Fruit fly (Drosophila melanogaster) whole organism, embryonic: ENCODE data around the gene Gnpat.

Experiments
- Ada2b ChIP-seq: fragments of 200-800 bp; sonication (Bioruptor generic); IDR thresholded peaks from 2 replicates; pipeline ENCODE4 v1.3.6; 2022; ENCODE audit warnings: missing biosample characterization, missing genetic modification characterization
- CG10209 ChIP-seq: fragments of 200-800 bp; sonication (Bioruptor generic); optimal IDR thresholded peaks from 3 replicates; lab custom pipeline; 2017; ENCODE audit warnings: missing biosample characterization, mild to moderate bottlenecking, missing genetic modification characterization, missing genetic modification reagents
- CG11085 ChIP-seq: fragments of 200-800 bp; sonication (Bioruptor generic); IDR thresholded peaks from 2 replicates; pipeline ENCODE4 v1.3.6; 2022; ENCODE audit warnings: missing biosample characterization, missing genetic modification characterization
- CG11456 ChIP-seq: fragments of 200-800 bp; sonication (Bioruptor generic); IDR thresholded peaks from 3 replicates; pipeline ENCODE4 v1.3.6; 2022; ENCODE audit warnings: missing biosample characterization, missing genetic modification characterization
- CG14014 ChIP-seq: fragments of 200-800 bp; sonication (Bioruptor generic); IDR thresholded peaks from 2 replicates; pipeline ENCODE4 v1.3.6; 2022; ENCODE audit warnings: missing biosample characterization, missing genetic modification characterization
- CG1603 ChIP-seq: fragments of 200-800 bp; sonication (Bioruptor generic); optimal IDR thresholded peaks from 2 replicates; lab custom pipeline; 2019; ENCODE audit warnings: missing biosample characterization, mild to moderate bottlenecking, missing genetic modification characterization, moderate library complexity
- CG17328 ChIP-seq: fragments of 200-800 bp; sonication (Bioruptor generic); IDR thresholded peaks from 2 replicates; pipeline ENCODE4 v1.3.6; 2022; ENCODE audit warnings: missing biosample characterization, missing genetic modification characterization
- CG17829 ChIP-seq: fragments of 200-800 bp; optimal IDR thresholded peaks from 2 replicates; lab custom pipeline; 2019; ENCODE audit warnings: missing biosample characterization, mild to moderate bottlenecking, missing genetic modification characterization, moderate library complexity
- CG18599 ChIP-seq: fragments of 200-800 bp; sonication (Bioruptor generic); optimal IDR thresholded peaks from 3 replicates; lab custom pipeline; 2017; ENCODE audit warnings: missing biosample characterization, missing genetic modification characterization, mild to moderate bottlenecking, moderate library complexity, missing genetic modification reagents
- CG31365 ChIP-seq: fragments of 200-800 bp; sonication (Bioruptor generic); optimal IDR thresholded peaks from 2 replicates; lab custom pipeline; 2018; ENCODE audit warnings: missing biosample characterization, mild to moderate bottlenecking, missing genetic modification characterization
- CG32772 ChIP-seq: fragments of 200-800 bp; sonication (Bioruptor generic); IDR thresholded peaks from 2 replicates; pipeline ENCODE4 v1.3.6; 2022; ENCODE audit warnings: missing biosample characterization, missing genetic modification characterization
- CG3838 ChIP-seq: fragments of 200-800 bp; sonication (Bioruptor generic); optimal IDR thresholded peaks from 3 replicates; lab custom pipeline; 2016; ENCODE audit warnings: missing biosample characterization, missing genetic modification characterization
- CG3995 ChIP-seq: fragments of 200-800 bp; sonication (Bioruptor generic); optimal IDR thresholded peaks from 3 replicates; lab custom pipeline; 2016; ENCODE audit warnings: missing biosample characterization, missing genetic modification characterization
- CG4707 ChIP-seq: fragments of 200-800 bp; sonication (Bioruptor generic); optimal IDR thresholded peaks from 2 replicates; lab custom pipeline; 2018; ENCODE audit warnings: missing biosample characterization, mild to moderate bottlenecking, missing genetic modification characterization, moderate library complexity
- CG6175 ChIP-seq: fragments of 200-800 bp; sonication (Bioruptor generic); IDR thresholded peaks from 3 replicates; pipeline ENCODE4 v1.3.6; 2022; ENCODE audit warnings: missing biosample characterization, missing genetic modification characterization
- CG7357 ChIP-seq: fragments of 200-800 bp; sonication (Bioruptor generic); IDR thresholded peaks from 3 replicates; pipeline ENCODE4 v1.3.6; 2022; ENCODE audit warnings: missing biosample characterization, missing genetic modification characterization
- CG7987 ChIP-seq: fragments of 200-800 bp; sonication (Bioruptor generic); optimal IDR thresholded peaks from 2 replicates; lab custom pipeline; 2018; ENCODE audit warnings: missing biosample characterization, mild to moderate bottlenecking, missing genetic modification characterization, moderate library complexity
- CG9437 ChIP-seq: fragments of 200-800 bp; sonication (Bioruptor generic); optimal IDR thresholded peaks from 2 replicates; lab custom pipeline; 2018; ENCODE audit warnings: missing biosample characterization, mild to moderate bottlenecking, missing genetic modification characterization
- CG9817 ChIP-seq: fragments of 200-800 bp; sonication (Bioruptor generic); optimal IDR thresholded peaks from 2 replicates; lab custom pipeline; 2018; ENCODE audit warnings: missing biosample characterization, mild to moderate bottlenecking, missing genetic modification characterization, moderate library complexity
- Camta ChIP-seq: fragments of 200-800 bp; sonication (Bioruptor generic); optimal IDR thresholded peaks from 2 replicates; lab custom pipeline; 2016; ENCODE audit warnings: missing biosample characterization, missing genetic modification characterization
- Dll ChIP-seq: fragments of 200-800 bp; sonication (Bioruptor generic); IDR thresholded peaks from 4 replicates; pipeline ENCODE4 v1.3.6; 2022; ENCODE audit warnings: missing biosample characterization, missing genetic modification characterization; ENCODE audit not compliant: partially characterized antibody
- E2f2 ChIP-seq: fragments of 200-800 bp; sonication (Bioruptor generic); IDR thresholded peaks from 2 replicates; pipeline ENCODE4 v1.3.6; 2022; ENCODE audit warnings: missing biosample characterization, missing genetic modification characterization
- Eip74EF ChIP-seq, 2 experiments: fragments of 200-800 bp in 1 of 2; fragments of >200 bp in 1 of 2; sonication (Bioruptor generic) in 1 of 2; optimal IDR thresholded peaks; 2 replicates each; lab custom pipeline; 2017 to 2019; ENCODE audit warnings: missing biosample characterization in 2 of 2, missing genetic modification characterization in 2 of 2, mild to moderate bottlenecking in 1 of 2, moderate library complexity in 1 of 2
- Gsc ChIP-seq: fragments of 200-800 bp; sonication (Bioruptor generic); IDR thresholded peaks from 2 replicates; pipeline ENCODE4 v1.3.6; 2022; ENCODE audit warnings: missing biosample characterization, missing genetic modification characterization
- HHEX ChIP-seq: fragments of 200-800 bp; sonication (Bioruptor generic); optimal IDR thresholded peaks from 3 replicates; lab custom pipeline; 2017; ENCODE audit warnings: missing biosample characterization, mild to moderate bottlenecking, missing genetic modification characterization, missing genetic modification reagents
- HLHmδ ChIP-seq: fragments of 200-800 bp; sonication (Bioruptor generic); optimal IDR thresholded peaks from 2 replicates; lab custom pipeline; 2018; ENCODE audit warnings: missing biosample characterization, mild to moderate bottlenecking, missing genetic modification characterization, moderate library complexity
- Oaz ChIP-seq: fragments of 200-800 bp; sonication (Bioruptor generic); IDR thresholded peaks from 2 replicates; pipeline ENCODE4 v1.3.6; 2022; ENCODE audit warnings: missing biosample characterization, missing genetic modification characterization
- bbx ChIP-seq: fragments of 200-800 bp; sonication (Bioruptor generic); IDR thresholded peaks from 2 replicates; pipeline ENCODE4 v1.3.6; 2022; ENCODE audit warnings: missing biosample characterization, missing genetic modification characterization; ENCODE audit not compliant: partially characterized antibody
- btn ChIP-seq: fragments of 200-800 bp; sonication (Bioruptor generic); optimal IDR thresholded peaks from 2 replicates; lab custom pipeline; 2016; ENCODE audit warnings: missing biosample characterization, missing genetic modification characterization
- crol ChIP-seq: fragments of 200-800 bp; sonication (Bioruptor generic); IDR thresholded peaks from 2 replicates; pipeline ENCODE4 v1.3.6; 2022; ENCODE audit warnings: missing biosample characterization, missing genetic modification characterization
- crp ChIP-seq, 2 experiments: fragments of 200-800 bp; sonication (Bioruptor generic); optimal IDR thresholded peaks; 2 replicates in 1 of 2; 3 replicates in 1 of 2; lab custom pipeline; 2017; ENCODE audit warnings: missing biosample characterization in 2 of 2, missing genetic modification characterization in 2 of 2, mild to moderate bottlenecking in 1 of 2, moderate library complexity in 1 of 2
- cwo ChIP-seq: fragments of 200-800 bp; sonication (Bioruptor generic); optimal IDR thresholded peaks from 3 replicates; lab custom pipeline; 2017; ENCODE audit warnings: missing biosample characterization, missing genetic modification characterization, mild to moderate bottlenecking, moderate library complexity, missing genetic modification reagents
- gcm2 ChIP-seq: fragments of 200-800 bp; sonication (Bioruptor generic); optimal IDR thresholded peaks from 2 replicates; lab custom pipeline; 2016; ENCODE audit warnings: missing biosample characterization, missing genetic modification characterization
- hkb ChIP-seq, 2 experiments: fragments of 200-800 bp in 1 of 2; fragments of >200 bp in 1 of 2; sonication (Bioruptor generic) in 1 of 2; IDR thresholded peaks in 1 of 2; optimal IDR thresholded peaks in 1 of 2; 2 replicates each; pipeline versions ENCODE4 v1.3.6 to Lab custom; 2017 to 2022; ENCODE audit warnings: missing biosample characterization in 1 of 2, missing genetic modification characterization in 1 of 2
- hth ChIP-seq: fragments of >200 bp; optimal IDR thresholded peaks from 2 replicates; lab custom pipeline; 2017; ENCODE audit warnings: inconsistent platforms
- jigr1 ChIP-seq: fragments of 200-800 bp; sonication (Bioruptor generic); IDR thresholded peaks from 3 replicates; pipeline ENCODE4 v1.3.6; 2022; ENCODE audit warnings: missing biosample characterization, missing genetic modification characterization
- jing ChIP-seq: fragments of 200-800 bp; sonication (Bioruptor generic); optimal IDR thresholded peaks from 2 replicates; lab custom pipeline; 2018; ENCODE audit warnings: missing biosample characterization, mild to moderate bottlenecking, missing genetic modification characterization
- ken ChIP-seq: fragments of 200-800 bp; sonication (Bioruptor generic); IDR thresholded peaks from 3 replicates; pipeline ENCODE4 v1.3.6; 2022; ENCODE audit warnings: missing biosample characterization, missing genetic modification characterization
- lab ChIP-seq: fragments of 200-800 bp; sonication (Bioruptor generic); optimal IDR thresholded peaks from 3 replicates; lab custom pipeline; 2017; ENCODE audit warnings: missing biosample characterization, missing genetic modification characterization, mild to moderate bottlenecking, moderate library complexity, missing genetic modification reagents
- lola ChIP-seq, 3 experiments: fragments of >200 bp in 2 of 3; fragments of 200-800 bp in 1 of 3; sonication (Bioruptor generic) in 1 of 3; optimal IDR thresholded peaks; 2 replicates each; lab custom pipeline; 2017 to 2019; ENCODE audit warnings: missing biosample characterization in 3 of 3, missing genetic modification characterization in 3 of 3, mild to moderate bottlenecking in 1 of 3, moderate library complexity in 1 of 3
- prd ChIP-seq, 3 experiments: fragments of >200 bp in 2 of 3; fragments of 200-800 bp in 1 of 3; sonication (Bioruptor generic) in 1 of 3; optimal IDR thresholded peaks in 2 of 3; IDR thresholded peaks in 1 of 3; 2 replicates in 2 of 3; 3 replicates in 1 of 3; pipeline versions ENCODE4 v1.3.6 to Lab custom; 2017 to 2022; ENCODE audit warnings: missing biosample characterization in 1 of 3, missing genetic modification characterization in 1 of 3
- schlank ChIP-seq: fragments of 200-800 bp; sonication (Bioruptor generic); optimal IDR thresholded peaks from 2 replicates; lab custom pipeline; 2018; ENCODE audit warnings: missing biosample characterization, mild to moderate bottlenecking, missing genetic modification characterization
- sd ChIP-seq: fragments of 200-800 bp; sonication (Bioruptor generic); optimal IDR thresholded peaks from 3 replicates; lab custom pipeline; 2018; ENCODE audit warnings: missing biosample characterization, mild to moderate bottlenecking, missing genetic modification characterization, moderate library complexity
- sima ChIP-seq: fragments of 200-800 bp; sonication (Bioruptor generic); optimal IDR thresholded peaks from 2 replicates; lab custom pipeline; 2016; ENCODE audit warnings: missing biosample characterization, missing genetic modification characterization
- slp2 ChIP-seq: fragments of 200-800 bp; sonication (Bioruptor generic); optimal IDR thresholded peaks from 2 replicates; lab custom pipeline; 2016; ENCODE audit warnings: missing biosample characterization, missing genetic modification characterization
- sqz ChIP-seq: fragments of 200-800 bp; sonication (Bioruptor generic); optimal IDR thresholded peaks from 3 replicates; lab custom pipeline; 2018; ENCODE audit warnings: missing biosample characterization, mild to moderate bottlenecking, missing genetic modification characterization
- stc ChIP-seq: fragments of 200-800 bp; sonication (Bioruptor generic); IDR thresholded peaks from 2 replicates; pipeline ENCODE4 v1.3.6; 2022; ENCODE audit warnings: missing biosample characterization, missing genetic modification characterization
- vvl ChIP-seq: fragments of 200-800 bp; sonication (Bioruptor generic); IDR thresholded peaks from 2 replicates; pipeline ENCODE4 v1.3.6; 2022; ENCODE audit warnings: missing biosample characterization, missing genetic modification characterization
- zfh2 ChIP-seq: fragments of 200-800 bp; sonication (Bioruptor generic); optimal IDR thresholded peaks from 2 replicates; lab custom pipeline; 2016; ENCODE audit warnings: missing biosample characterization, missing genetic modification characterization

The Gnpat gene

dm6 chr3R:25519465-25520071, 28.8 kb upstream of the Gnpat start (continued):
- TF ChIP-seq ken, result no peak
- no peak for TF ChIP-seq CG10209 (GFP tag; lab: Kevin White, UChicago)
- TF ChIP-seq Eip74EF (GFP tag; optimal IDR thresholded peaks at IDR 0.05; lab: Kevin White, UChicago), result no peak
- no peak for TF ChIP-seq CG4707 (GFP tag; lab: Kevin White, UChicago)
- no peak for TF ChIP-seq HLHmδ (GFP tag; lab: Kevin White, UChicago)
- TF ChIP-seq lola (GFP tag; optimal IDR thresholded peaks at IDR 0.05; lab: Kevin White, UChicago), result peak in 1 of 3 experiments; percentile 17
- peak; percentile 3 for TF ChIP-seq lab (GFP tag; lab: Kevin White, UChicago)
- TF ChIP-seq Gsc (GFP tag; lab: Robert Waterston, UW), result no peak
- TF ChIP-seq CG31365 (tag; lab: Kevin White, UChicago), result no peak
- TF ChIP-seq CG11456 (GFP tag; lab: Robert Waterston, UW), result no peak
- no peak for TF ChIP-seq CG3995 (GFP tag; lab: Kevin White, UChicago)
- no peak for TF ChIP-seq CG14014 (GFP tag; lab: Robert Waterston, UW)
- TF ChIP-seq CG7987 (GFP tag; lab: Kevin White, UChicago), result no peak
- TF ChIP-seq CG17829 (tag; lab: Kevin White, UChicago), result peak; percentile 22
- TF ChIP-seq prd (optimal IDR thresholded peaks at IDR 0.05; lab: Kevin White, UChicago), result no peak
- TF ChIP-seq prd (GFP tag; IDR thresholded peaks at IDR 0.05; lab: Robert Waterston, UW), result no peak; the same call in 2 of the 3 replicates
- TF ChIP-seq HHEX (GFP tag; lab: Kevin White, UChicago), result peak; percentile 25
- TF ChIP-seq CG9437, result peak; percentile 21
- no peak for TF ChIP-seq jigr1 (GFP tag; lab: Robert Waterston, UW)
- TF ChIP-seq jing, result no peak
- no peak for TF ChIP-seq CG9817 (tag; lab: Kevin White, UChicago)
- TF ChIP-seq CG18599 (GFP tag; lab: Kevin White, UChicago), result peak; percentile 40
- no peak for TF ChIP-seq hkb (optimal IDR thresholded peaks at IDR 0.05; lab: Kevin White, UChicago)
- TF ChIP-seq hkb (GFP tag; IDR thresholded peaks at IDR 0.05; lab: Robert Waterston, UW), result no peak
- no peak for TF ChIP-seq Oaz
- TF ChIP-seq sqz (GFP tag; lab: Kevin White, UChicago), result no peak
- no peak for TF ChIP-seq CG1603
- TF ChIP-seq CG7357 (GFP tag; lab: Robert Waterston, UW), result no peak
- TF ChIP-seq CG32772 (GFP tag; lab: Robert Waterston, UW), result no peak
- peak; percentile 4 for TF ChIP-seq sd (tag; lab: Kevin White, UChicago)
- peak; percentile 5 for TF ChIP-seq cwo (GFP tag; lab: Kevin White, UChicago)
- TF ChIP-seq crp (GFP tag; optimal IDR thresholded peaks at IDR 0.05; lab: Kevin White, UChicago), result no peak
- no peak for TF ChIP-seq zfh2 (GFP tag; lab: Kevin White, UChicago)
- TF ChIP-seq CG11085 (GFP tag; lab: Robert Waterston, UW), result no peak
- 0 out of 2 replicates have a peak, but pooled peaks have one; percentile 12 for TF ChIP-seq CG17328 (GFP tag; lab: Robert Waterston, UW)
- no peak for TF ChIP-seq btn (GFP tag; lab: Kevin White, UChicago)
- TF ChIP-seq stc, result no peak
- TF ChIP-seq bbx (GFP tag; lab: Robert Waterston, UW), result no peak
- TF ChIP-seq crol (GFP tag; lab: Robert Waterston, UW), result no peak
- TF ChIP-seq E2f2 (GFP tag; lab: Robert Waterston, UW), result no peak
- no peak for TF ChIP-seq CG3838 (GFP tag; lab: Kevin White, UChicago)
- no peak for TF ChIP-seq hth (lab: Kevin White, UChicago)
- no peak for TF ChIP-seq CG6175 (GFP tag; lab: Robert Waterston, UW)
- no peak for TF ChIP-seq Dll (GFP tag; lab: Robert Waterston, UW)
- no peak for TF ChIP-seq slp2 (GFP tag; lab: Kevin White, UChicago)
- TF ChIP-seq vvl (GFP tag; lab: Robert Waterston, UW), result no peak
- no peak for TF ChIP-seq schlank (tag; lab: Kevin White, UChicago)
- no peak for TF ChIP-seq Camta
- TF ChIP-seq Ada2b (GFP tag; lab: Robert Waterston, UW), result no peak
- no peak for TF ChIP-seq sima (GFP tag; lab: Kevin White, UChicago)
- TF ChIP-seq gcm2, result no peak
